Fruit fly (Drosophila melanogaster) whole organism, embryonic: ENCODE measurements around the gene CG32650.

Experiments used
- ATbp ChIP-seq: fragments of 200-800 bp; sonication (Bioruptor generic); optimal IDR thresholded peaks from 2 replicates; lab custom pipeline; 2017; ENCODE audit warnings: missing biosample characterization, mild to moderate bottlenecking, missing genetic modification characterization, missing genetic modification reagents
- Ada2b ChIP-seq: fragments of 200-800 bp; sonication (Bioruptor generic); IDR thresholded peaks from 2 replicates; pipeline ENCODE4 v1.3.6; 2022; ENCODE audit warnings: missing biosample characterization, missing genetic modification characterization
- Bdp1 ChIP-seq: fragments of 200-800 bp; sonication (Bioruptor generic); optimal IDR thresholded peaks from 3 replicates; lab custom pipeline; 2016; ENCODE audit warnings: missing biosample characterization, missing genetic modification characterization
- CG10543 ChIP-seq: fragments of 200-800 bp; sonication (Bioruptor generic); optimal IDR thresholded peaks from 3 replicates; lab custom pipeline; 2017; ENCODE audit warnings: missing biosample characterization, mild to moderate bottlenecking, missing genetic modification characterization, moderate library complexity
- CG10565 ChIP-seq: fragments of 200-800 bp; sonication (Bioruptor generic); optimal IDR thresholded peaks from 3 replicates; lab custom pipeline; 2016; ENCODE audit warnings: missing biosample characterization, mild to moderate bottlenecking, missing genetic modification characterization
- CG11085 ChIP-seq: fragments of 200-800 bp; sonication (Bioruptor generic); IDR thresholded peaks from 2 replicates; pipeline ENCODE4 v1.3.6; 2022; ENCODE audit warnings: missing biosample characterization, missing genetic modification characterization
- CG11093 ChIP-seq: fragments of 200-800 bp; sonication (Bioruptor generic); IDR thresholded peaks from 3 replicates; pipeline ENCODE4 v1.3.6; 2022; ENCODE audit warnings: missing biosample characterization, missing genetic modification characterization
- CG13775 ChIP-seq: fragments of 200-800 bp; sonication (Bioruptor generic); optimal IDR thresholded peaks from 3 replicates; lab custom pipeline; 2017; ENCODE audit warnings: missing biosample characterization, mild to moderate bottlenecking, missing genetic modification characterization
- CG14441 ChIP-seq: fragments of 200-800 bp; sonication (Bioruptor generic); IDR thresholded peaks from 2 replicates; pipeline ENCODE4 v1.3.6; 2022; ENCODE audit warnings: missing biosample characterization, missing genetic modification characterization
- CG15479 ChIP-seq: fragments of 200-800 bp; sonication (Bioruptor generic); optimal IDR thresholded peaks from 3 replicates; lab custom pipeline; 2019; ENCODE audit warnings: missing biosample characterization, mild to moderate bottlenecking, missing genetic modification characterization, moderate library complexity
- CG1602 ChIP-seq: fragments of 200-800 bp; sonication (Bioruptor generic); optimal IDR thresholded peaks from 3 replicates; lab custom pipeline; 2016; ENCODE audit warnings: missing biosample characterization, missing genetic modification characterization
- CG1603 ChIP-seq: fragments of 200-800 bp; sonication (Bioruptor generic); optimal IDR thresholded peaks from 2 replicates; lab custom pipeline; 2019; ENCODE audit warnings: missing biosample characterization, mild to moderate bottlenecking, missing genetic modification characterization, moderate library complexity
- CG17359 ChIP-seq: fragments of 200-800 bp; sonication (Bioruptor generic); optimal IDR thresholded peaks from 3 replicates; lab custom pipeline; 2018; ENCODE audit warnings: missing biosample characterization, mild to moderate bottlenecking, missing genetic modification characterization, moderate library complexity
- CG17385 ChIP-seq: fragments of 200-800 bp; sonication (Bioruptor generic); optimal IDR thresholded peaks from 3 replicates; lab custom pipeline; 2018; ENCODE audit warnings: missing biosample characterization, mild to moderate bottlenecking, missing genetic modification characterization
- CG18262 ChIP-seq: fragments of 200-800 bp; optimal IDR thresholded peaks from 3 replicates; lab custom pipeline; 2019; ENCODE audit warnings: missing biosample characterization, mild to moderate bottlenecking, missing genetic modification characterization, moderate library complexity
- CG2120 ChIP-seq: fragments of 200-800 bp; sonication (Bioruptor generic); optimal IDR thresholded peaks from 3 replicates; lab custom pipeline; 2016; ENCODE audit warnings: missing biosample characterization, missing genetic modification characterization
- CG2875 ChIP-seq: fragments of 200-800 bp; sonication (Bioruptor generic); optimal IDR thresholded peaks from 2 replicates; lab custom pipeline; 2017; ENCODE audit warnings: missing biosample characterization, mild to moderate bottlenecking, missing genetic modification characterization, missing genetic modification reagents
- CG30403 ChIP-seq: fragments of 200-800 bp; sonication (Bioruptor generic); optimal IDR thresholded peaks from 3 replicates; lab custom pipeline; 2016; ENCODE audit warnings: missing biosample characterization, missing genetic modification characterization
- CG30431 ChIP-seq: fragments of 200-800 bp; sonication (Bioruptor generic); optimal IDR thresholded peaks from 2 replicates; lab custom pipeline; 2017; ENCODE audit warnings: missing biosample characterization, missing genetic modification characterization
- CG34224 ChIP-seq: fragments of 200-800 bp; sonication (Bioruptor generic); IDR thresholded peaks from 3 replicates; pipeline ENCODE4 v1.3.6; 2022; ENCODE audit warnings: missing biosample characterization, missing genetic modification characterization; ENCODE audit not compliant: partially characterized antibody
- CG4424 ChIP-seq: fragments of 200-800 bp; sonication (Bioruptor generic); optimal IDR thresholded peaks from 3 replicates; lab custom pipeline; 2016; ENCODE audit warnings: missing biosample characterization, missing genetic modification characterization
- CG5180 ChIP-seq: fragments of 200-800 bp; sonication (Bioruptor generic); optimal IDR thresholded peaks from 3 replicates; lab custom pipeline; 2017; ENCODE audit warnings: missing biosample characterization, missing genetic modification characterization, mild to moderate bottlenecking, moderate library complexity, missing genetic modification reagents
- CG6175 ChIP-seq: fragments of 200-800 bp; sonication (Bioruptor generic); IDR thresholded peaks from 3 replicates; pipeline ENCODE4 v1.3.6; 2022; ENCODE audit warnings: missing biosample characterization, missing genetic modification characterization
- CG7786 ChIP-seq: fragments of 200-800 bp; sonication (Bioruptor generic); optimal IDR thresholded peaks from 2 replicates; lab custom pipeline; 2016; ENCODE audit warnings: missing biosample characterization, missing genetic modification characterization
- CG9797 ChIP-seq: fragments of 200-800 bp; sonication (Bioruptor generic); optimal IDR thresholded peaks from 3 replicates; lab custom pipeline; 2018; ENCODE audit warnings: missing biosample characterization, mild to moderate bottlenecking, missing genetic modification characterization
- Dip3 ChIP-seq: fragments of 200-800 bp; sonication (Bioruptor generic); optimal IDR thresholded peaks from 3 replicates; lab custom pipeline; 2016; ENCODE audit warnings: missing biosample characterization, missing genetic modification characterization
- Fer1 ChIP-seq: fragments of 200-800 bp; sonication (Bioruptor generic); optimal IDR thresholded peaks from 2 replicates; lab custom pipeline; 2017; ENCODE audit warnings: missing biosample characterization, mild to moderate bottlenecking, missing genetic modification characterization
- Hr39 ChIP-seq: fragments of >200 bp; optimal IDR thresholded peaks from 2 replicates; lab custom pipeline; 2017
- Lim3 ChIP-seq: fragments of 200-800 bp; sonication (Bioruptor generic); IDR thresholded peaks from 2 replicates; pipeline ENCODE4 v1.3.6; 2022; ENCODE audit warnings: missing biosample characterization, missing genetic modification characterization
- Mrtf ChIP-seq: fragments of 200-800 bp; sonication (Bioruptor generic); IDR thresholded peaks from 3 replicates; pipeline ENCODE4 v1.3.6; 2022; ENCODE audit warnings: missing biosample characterization, missing genetic modification characterization
- Nf-YB ChIP-seq: fragments of 200-800 bp; sonication (Bioruptor generic); optimal IDR thresholded peaks from 3 replicates; lab custom pipeline; 2019; ENCODE audit warnings: missing biosample characterization, mild to moderate bottlenecking, missing genetic modification characterization, moderate library complexity
- Oaz ChIP-seq: fragments of 200-800 bp; sonication (Bioruptor generic); IDR thresholded peaks from 2 replicates; pipeline ENCODE4 v1.3.6; 2022; ENCODE audit warnings: missing biosample characterization, missing genetic modification characterization
- Poxn ChIP-seq: fragments of 200-800 bp; sonication (Bioruptor generic); IDR thresholded peaks from 2 replicates; pipeline ENCODE4 v1.3.6; 2022; ENCODE audit warnings: missing biosample characterization, missing genetic modification characterization
- Sry-β ChIP-seq: fragments of 200-800 bp; sonication (Bioruptor generic); optimal IDR thresholded peaks from 2 replicates; lab custom pipeline; 2018; ENCODE audit warnings: missing biosample characterization, mild to moderate bottlenecking, missing genetic modification characterization, moderate library complexity
- ac ChIP-seq: fragments of 200-800 bp; sonication (Bioruptor generic); optimal IDR thresholded peaks from 3 replicates; lab custom pipeline; 2017; ENCODE audit warnings: missing biosample characterization, mild to moderate bottlenecking, missing genetic modification characterization
- cad ChIP-seq: fragments of >200 bp; optimal IDR thresholded peaks from 2 replicates; lab custom pipeline; 2017; ENCODE audit warnings: missing biosample characterization, missing genetic modification characterization
- cg ChIP-seq: fragments of 200-800 bp; sonication (Bioruptor generic); optimal IDR thresholded peaks from 3 replicates; lab custom pipeline; 2019; ENCODE audit warnings: missing biosample characterization, mild to moderate bottlenecking, missing genetic modification characterization, moderate library complexity
- h ChIP-seq: fragments of >200 bp; optimal IDR thresholded peaks from 2 replicates; lab custom pipeline; 2017
- insv ChIP-seq, 2 experiments: fragments of 200-800 bp; sonication (Bioruptor generic); optimal IDR thresholded peaks; 3 replicates each; lab custom pipeline; 2016 to 2018; ENCODE audit warnings: missing biosample characterization in 2 of 2, missing genetic modification characterization in 2 of 2
- kni ChIP-seq: fragments of 200-800 bp; sonication (Bioruptor generic); optimal IDR thresholded peaks from 3 replicates; lab custom pipeline; 2017; ENCODE audit warnings: mild to moderate bottlenecking, missing biosample characterization, missing genetic modification reagents, missing genetic modification characterization
- lbe ChIP-seq: fragments of 200-800 bp; sonication (Bioruptor generic); optimal IDR thresholded peaks from 2 replicates; lab custom pipeline; 2016; ENCODE audit warnings: missing biosample characterization, mild to moderate bottlenecking, missing genetic modification characterization
- mam ChIP-seq: fragments of 200-800 bp; sonication (Bioruptor generic); optimal IDR thresholded peaks from 3 replicates; lab custom pipeline; 2016; ENCODE audit warnings: missing biosample characterization, missing genetic modification characterization
- nau ChIP-seq: fragments of 200-800 bp; sonication (Bioruptor generic); optimal IDR thresholded peaks from 3 replicates; lab custom pipeline; 2017; ENCODE audit warnings: missing biosample characterization, mild to moderate bottlenecking, missing genetic modification characterization, missing genetic modification reagents
- odd ChIP-seq: fragments of 200-800 bp; sonication (Bioruptor generic); optimal IDR thresholded peaks from 2 replicates; lab custom pipeline; 2017; ENCODE audit warnings: missing biosample characterization, mild to moderate bottlenecking, missing genetic modification characterization
- onecut ChIP-seq: fragments of 200-800 bp; sonication (Bioruptor generic); IDR thresholded peaks from 2 replicates; pipeline ENCODE4 v1.3.6; 2022; ENCODE audit warnings: missing biosample characterization, missing genetic modification characterization
- pros ChIP-seq: fragments of 200-800 bp; sonication (Bioruptor generic); optimal IDR thresholded peaks from 3 replicates; lab custom pipeline; 2019; ENCODE audit warnings: missing biosample characterization, mild to moderate bottlenecking, missing genetic modification characterization, moderate library complexity
- ranshi ChIP-seq: fragments of 200-800 bp; sonication (Bioruptor generic); IDR thresholded peaks from 2 replicates; pipeline ENCODE4 v1.3.6; 2022; ENCODE audit warnings: missing biosample characterization, missing genetic modification characterization
- salm ChIP-seq: fragments of 200-800 bp; sonication (Bioruptor generic); optimal IDR thresholded peaks from 2 replicates; lab custom pipeline; 2018; ENCODE audit warnings: missing biosample characterization, mild to moderate bottlenecking, missing genetic modification characterization
- ssp ChIP-seq: fragments of 200-800 bp; sonication (Bioruptor generic); IDR thresholded peaks from 2 replicates; pipeline ENCODE4 v1.3.6; 2022; ENCODE audit warnings: missing biosample characterization, missing genetic modification characterization
- tgo ChIP-seq: fragments of 200-800 bp; sonication (Bioruptor generic); IDR thresholded peaks from 3 replicates; pipeline ENCODE4 v1.3.6; 2022; ENCODE audit warnings: missing biosample characterization, missing genetic modification characterization
- tll ChIP-seq, 2 experiments: fragments of 200-800 bp in 1 of 2; fragments of >200 bp in 1 of 2; sonication (Bioruptor generic) in 1 of 2; optimal IDR thresholded peaks; 2 replicates each; lab custom pipeline; 2017 to 2019; ENCODE audit warnings: missing biosample characterization in 2 of 2, missing genetic modification characterization in 2 of 2, mild to moderate bottlenecking in 1 of 2, moderate library complexity in 1 of 2
- vvl ChIP-seq: fragments of 200-800 bp; sonication (Bioruptor generic); IDR thresholded peaks from 2 replicates; pipeline ENCODE4 v1.3.6; 2022; ENCODE audit warnings: missing biosample characterization, missing genetic modification characterization

Gene CG32650

dm6 chrX:12947670-12948069 lies 49.2 kb upstream of the CG32650 start (continued):
- no peak for TF ChIP-seq Nf-YB (GFP tag; lab: Kevin White, UChicago)
- TF ChIP-seq onecut (GFP tag; lab: Robert Waterston, UW) = peak; percentile 69
- TF ChIP-seq CG2120 = no peak
- peak; percentile 24 for TF ChIP-seq CG1603 (tag; lab: Kevin White, UChicago)
- no peak for TF ChIP-seq Poxn
- peak; percentile 17 for TF ChIP-seq CG30431 (GFP tag; lab: Kevin White, UChicago)
- no peak for TF ChIP-seq Bdp1 (GFP tag; lab: Kevin White, UChicago)
- peak; percentile 19 for TF ChIP-seq CG10543 (GFP tag; lab: Kevin White, UChicago)
- TF ChIP-seq cad (GFP tag; lab: Kevin White, UChicago) = no peak
- TF ChIP-seq CG17385 (GFP tag; lab: Kevin White, UChicago) = peak; percentile 46
- TF ChIP-seq CG11085 = no peak
- TF ChIP-seq CG11093 (GFP tag; lab: Robert Waterston, UW) = no peak
- TF ChIP-seq CG10565 (GFP tag; lab: Kevin White, UChicago) = no peak
- TF ChIP-seq nau (GFP tag; lab: Kevin White, UChicago) = no peak
- no peak for TF ChIP-seq Ada2b (GFP tag; lab: Robert Waterston, UW)
- TF ChIP-seq CG15479 (GFP tag; lab: Kevin White, UChicago) = no peak
- peak; percentile 31 for TF ChIP-seq ATbp (GFP tag; lab: Kevin White, UChicago)
- no peak for TF ChIP-seq salm (tag; lab: Kevin White, UChicago)
- no peak for TF ChIP-seq mam (GFP tag; lab: Kevin White, UChicago)
- peak; percentile 1 for TF ChIP-seq CG2875 (GFP tag; lab: Kevin White, UChicago)
- no peak for TF ChIP-seq ac (GFP tag; lab: Kevin White, UChicago)
- TF ChIP-seq vvl (GFP tag; lab: Robert Waterston, UW) = no peak
- no peak for TF ChIP-seq Mrtf (GFP tag; lab: Robert Waterston, UW)
- no peak for TF ChIP-seq CG30403 (GFP tag; lab: Kevin White, UChicago)
- peak; percentile 35 for TF ChIP-seq CG13775
- TF ChIP-seq ranshi (GFP tag; lab: Robert Waterston, UW) = no peak
- no peak for TF ChIP-seq lbe (GFP tag; lab: Kevin White, UChicago)
- TF ChIP-seq odd (GFP tag; lab: Kevin White, UChicago) = peak; percentile 17
- no peak for TF ChIP-seq CG14441 (GFP tag; lab: Robert Waterston, UW)
- peak; percentile 26 for TF ChIP-seq kni (GFP tag; lab: Kevin White, UChicago)
- no peak for TF ChIP-seq Dip3
- TF ChIP-seq CG17359 (tag; lab: Kevin White, UChicago) = peak; percentile 28
- no peak for TF ChIP-seq CG18262
- no peak for TF ChIP-seq ssp
- TF ChIP-seq Oaz (GFP tag; lab: Robert Waterston, UW) = no peak
- TF ChIP-seq CG1602 (GFP tag; lab: Kevin White, UChicago) = no peak
- no peak for TF ChIP-seq Hr39 (lab: Kevin White, UChicago)
- TF ChIP-seq h = no peak
- TF ChIP-seq CG7786 = no peak
- no peak for TF ChIP-seq CG9797 (GFP tag; lab: Kevin White, UChicago)
- TF ChIP-seq CG5180 (GFP tag; lab: Kevin White, UChicago) = no peak
- TF ChIP-seq CG4424 (GFP tag; lab: Kevin White, UChicago) = peak; percentile 24
- TF ChIP-seq, all 482 proteins: peak for 73

dm6 chrX:12940396-12940795 lies 41.9 kb upstream of the CG32650 start:
- TF ChIP-seq Lim3 (GFP tag; lab: Robert Waterston, UW) (no peak), pros (peak; percentile 41), tll (GFP tag; optimal IDR thresholded peaks at IDR 0.05; lab: Kevin White, UChicago) (peak in 1 of 2 experiments; percentile 37), Sry-β (GFP tag; lab: Kevin White, UChicago) (no peak), CG34224 (GFP tag; lab: Robert Waterston, UW) (no peak), CG6175 (GFP tag; lab: Robert Waterston, UW) (no peak), Fer1 (GFP tag; lab: Kevin White, UChicago) (no peak), tgo (GFP tag; lab: Robert Waterston, UW) (no peak), insv (GFP tag; optimal IDR thresholded peaks at IDR 0.05; lab: Kevin White, UChicago) (peak; percentile 5 to 91), cg (GFP tag; lab: Kevin White, UChicago) (peak; percentile 45)
